Worm (Caenorhabditis elegans) whole organism, L1 larva: ENCODE data around the gene ttr-29.

ENCODE experiments used
- blmp-1 ChIP-seq: fragments of 150-350 bp; optimal IDR thresholded peaks from 2 replicates; lab custom pipeline; 2014; ENCODE audit warnings: missing biosample characterization, missing genetic modification characterization
- ceh-63 ChIP-seq: fragments of 200-800 bp; sonication (Bioruptor generic); optimal IDR thresholded peaks from 2 replicates; lab custom pipeline; 2018; ENCODE audit warnings: mild to moderate bottlenecking, missing genetic modification characterization, missing compliant biosample characterization
- ceh-82 ChIP-seq, 3 experiments: fragments of 150-350 bp in 1 of 3; sonication (generic microtip) in 2 of 3; optimal IDR thresholded peaks; 2 replicates each; lab custom pipeline; 2014 to 2017; ENCODE audit warnings: missing biosample characterization in 3 of 3, missing genetic modification characterization in 3 of 3
- ces-1 ChIP-seq: fragments of 150-350 bp; optimal IDR thresholded peaks from 2 replicates; lab custom pipeline; 2014; ENCODE audit warnings: missing biosample characterization, missing genetic modification reagents, missing genetic modification characterization
- fos-1 ChIP-seq: fragments of 150-350 bp; optimal IDR thresholded peaks from 2 replicates; lab custom pipeline; 2014; ENCODE audit warnings: missing biosample characterization, missing genetic modification characterization
- hlh-17 ChIP-seq: fragments of 200-800 bp; sonication (Bioruptor generic); optimal IDR thresholded peaks from 2 replicates; lab custom pipeline; 2018; ENCODE audit warnings: missing genetic modification characterization, mild to moderate bottlenecking, missing compliant biosample characterization, moderate library complexity, borderline replicate concordance
- lin-13 ChIP-seq: fragments of 150-350 bp; optimal IDR thresholded peaks from 2 replicates; lab custom pipeline; 2014; ENCODE audit warnings: missing biosample characterization, missing genetic modification reagents, missing genetic modification characterization
- nhr-12 ChIP-seq: sonication (generic microtip); optimal IDR thresholded peaks from 2 replicates; lab custom pipeline; 2017; ENCODE audit warnings: missing biosample characterization, missing genetic modification characterization
- nhr-19 ChIP-seq: fragments of 200-800 bp; sonication (Bioruptor generic); conservative IDR thresholded peaks from 2 replicates; pipeline ENCODE4 v1.3.6; 2022; ENCODE audit warnings: missing genetic modification characterization, missing compliant biosample characterization
- swsn-7 ChIP-seq: sonication (generic microtip); optimal IDR thresholded peaks from 2 replicates; lab custom pipeline; 2016; ENCODE audit warnings: missing genetic modification characterization, missing compliant biosample characterization
- unc-86 ChIP-seq: sonication (generic microtip); optimal IDR thresholded peaks from 2 replicates; lab custom pipeline; 2016; ENCODE audit warnings: missing genetic modification characterization, missing compliant biosample characterization

ce11 chrV:12881396-12881795 is 25.2 kb downstream of the ttr-29 start:
- TF ChIP-seq hlh-17 (GFP tag; lab: Kevin White, UChicago) = no peak
- TF ChIP-seq ceh-63 (GFP tag; lab: Kevin White, UChicago) = no peak
- TF ChIP-seq ceh-82 (tag; optimal IDR thresholded peaks at IDR 0.05; lab: Kevin White, UChicago) = no peak
- no peak for TF ChIP-seq blmp-1 (tag; lab: Kevin White, UChicago)
- no peak for TF ChIP-seq ces-1
- no peak for TF ChIP-seq unc-86 (tag; lab: Kevin White, UChicago)
- no peak for TF ChIP-seq fos-1 (tag; lab: Kevin White, UChicago)
- TF ChIP-seq nhr-19 (GFP tag; lab: Robert Waterston, UW) = no peak
- no peak for TF ChIP-seq swsn-7
- no peak for TF ChIP-seq lin-13
- TF ChIP-seq nhr-12 = no peak
